Fruit fly (Drosophila melanogaster): ENCODE measurements around the gene Arr2.

Gene Arr2

dm6 chr3L:8675029-8675544 lies 26.4 kb upstream of the Arr2 start (continued):
- TF ChIP-seq Eip74EF (GFP tag; optimal IDR thresholded peaks at IDR 0.05): peak in 1 of 2 experiments; percentile 19
- no peak for TF ChIP-seq CG13894 (tag; optimal IDR thresholded peaks at IDR 0.05)
- TF ChIP-seq Ada2b (GFP tag; IDR thresholded peaks at IDR 0.05): no peak
- TF ChIP-seq CG6689 (GFP tag; IDR thresholded peaks at IDR 0.05): 0 out of 2 replicates have a peak, but pooled peaks have one; percentile 6
- no peak for TF ChIP-seq CG18619 (GFP tag; optimal IDR thresholded peaks at IDR 0.05)
- no peak for TF ChIP-seq CG7357 (GFP tag; IDR thresholded peaks at IDR 0.05)
- TF ChIP-seq CG32772 (GFP tag; IDR thresholded peaks at IDR 0.05): no peak
- TF ChIP-seq lmd (GFP tag; IDR thresholded peaks at IDR 0.05): no peak
- no peak for TF ChIP-seq vnd (GFP tag; IDR thresholded peaks at IDR 0.05; ENCODE audit: partially characterized antibody)
- TF ChIP-seq CG3847 (GFP tag; IDR thresholded peaks at IDR 0.05): no peak
- TF ChIP-seq Oli (tag; optimal IDR thresholded peaks at IDR 0.05): no peak
- no peak for TF ChIP-seq CG31365 (tag; optimal IDR thresholded peaks at IDR 0.05)
- no peak for TF ChIP-seq Jarid2 (GFP tag; optimal IDR thresholded peaks at IDR 0.05)
- TF ChIP-seq CG10321 (GFP tag; IDR thresholded peaks at IDR 0.05): 0 out of 2 replicates have a peak, but pooled peaks have one; percentile 10
- TF ChIP-seq CG17385 (GFP tag; optimal IDR thresholded peaks at IDR 0.05): no peak
- TF ChIP-seq MBD-R2 (GFP tag; IDR thresholded peaks at IDR 0.05): no peak
- 0 out of 2 replicates have a peak, but pooled peaks have one; percentile 9 for TF ChIP-seq ssp (GFP tag; IDR thresholded peaks at IDR 0.05)
- peak; percentile 40 for TF ChIP-seq sens (GFP tag)
- no peak for TF ChIP-seq E2f1 (GFP tag; IDR thresholded peaks at IDR 0.05)
- TF ChIP-seq cad (GFP tag; optimal IDR thresholded peaks at IDR 0.05): no peak
- TF ChIP-seq CG11247 (GFP tag; IDR thresholded peaks at IDR 0.05): no peak
- TF ChIP-seq crol (GFP tag; IDR thresholded peaks at IDR 0.05): no peak
- no peak for TF ChIP-seq chn (GFP tag; optimal IDR thresholded peaks at IDR 0.05)
- TF ChIP-seq HLH3B (GFP tag; IDR thresholded peaks at IDR 0.05): no peak
- TF ChIP-seq CG1603 (tag; optimal IDR thresholded peaks at IDR 0.05): no peak
- no peak for TF ChIP-seq CG10654 (GFP tag; optimal IDR thresholded peaks at IDR 0.05)
- TF ChIP-seq kah (GFP tag; optimal IDR thresholded peaks at IDR 0.05): no peak
- TF ChIP-seq nmo (GFP tag; optimal IDR thresholded peaks at IDR 0.05): no peak
- TF ChIP-seq CG11504 (tag; optimal IDR thresholded peaks at IDR 0.05): no peak
- TF ChIP-seq CG1792 (GFP tag; optimal IDR thresholded peaks at IDR 0.05): no peak
- TF ChIP-seq Awh (GFP tag; IDR thresholded peaks at IDR 0.05): peak; percentile 10; the same call in 1 of the 2 replicates
- no peak for TF ChIP-seq fd64A (GFP tag; optimal IDR thresholded peaks at IDR 0.05)
- TF ChIP-seq Abd-B (GFP tag; optimal IDR thresholded peaks at IDR 0.05): no peak
- TF ChIP-seq CG9727 (GFP tag; optimal IDR thresholded peaks at IDR 0.05): no peak
- no peak for TF ChIP-seq pzg (GFP tag; optimal IDR thresholded peaks at IDR 0.05)
- TF ChIP-seq hb (GFP tag; IDR thresholded peaks at IDR 0.05; ENCODE audit: partially characterized antibody): no peak
- TF ChIP-seq row (GFP tag; IDR thresholded peaks at IDR 0.05): no peak
- no peak for TF ChIP-seq yki (optimal IDR thresholded peaks at IDR 0.05)
- no peak for TF ChIP-seq B-H1 (GFP tag; IDR thresholded peaks at IDR 0.05)
- no peak for TF ChIP-seq slp2 (GFP tag; optimal IDR thresholded peaks at IDR 0.05)
- no peak for TF ChIP-seq Lpt (GFP tag; optimal IDR thresholded peaks at IDR 0.05)
- no peak for TF ChIP-seq CG17328 (GFP tag; IDR thresholded peaks at IDR 0.05)
- no peak for TF ChIP-seq NfI (GFP tag; optimal IDR thresholded peaks at IDR 0.05)
- no peak for TF ChIP-seq CG4707 (GFP tag; optimal IDR thresholded peaks at IDR 0.05)
- no peak for TF ChIP-seq nerfin-1 (tag; optimal IDR thresholded peaks at IDR 0.05)
- TF ChIP-seq CG7786 (GFP tag; optimal IDR thresholded peaks at IDR 0.05): peak; percentile 5
- no peak for TF ChIP-seq wek (GFP tag; optimal IDR thresholded peaks at IDR 0.05)
- no peak for TF ChIP-seq CG8765 (GFP tag; IDR thresholded peaks at IDR 0.05)
- no peak for TF ChIP-seq HmgZ (tag; optimal IDR thresholded peaks at IDR 0.05)
- TF ChIP-seq tup (GFP tag; optimal IDR thresholded peaks at IDR 0.05): no peak
- no peak for TF ChIP-seq Hr39 (optimal IDR thresholded peaks at IDR 0.05)
- TF ChIP-seq sens-2 (GFP tag; IDR thresholded peaks at IDR 0.05): no peak

Measured in whole organism, embryonic.